Worm (Caenorhabditis elegans): ENCODE data around the gene pha-4.

The pha-4 gene

DNA sequence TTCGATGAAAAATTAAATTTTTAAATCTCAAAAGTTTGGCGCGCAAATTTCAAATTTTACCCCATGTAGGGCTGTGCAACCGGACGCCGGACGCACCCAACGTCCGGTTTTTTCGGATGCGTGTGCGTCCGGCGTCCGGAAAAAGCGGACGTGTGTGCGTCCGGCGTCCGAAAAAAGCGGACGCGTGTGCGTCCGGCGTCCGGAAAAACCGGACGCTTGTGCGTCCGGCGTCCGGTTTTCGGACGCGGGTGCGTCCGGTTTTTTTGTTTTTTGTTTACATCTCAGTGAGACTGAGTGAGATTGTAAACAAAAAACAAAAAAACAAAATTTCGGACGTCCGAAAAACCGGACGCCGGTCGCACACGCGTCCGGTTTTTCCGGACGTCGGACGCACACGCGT is 47.7 kb upstream of the pha-4 start:
- TF ChIP-seq ceh-44 (GFP tag; IDR thresholded peaks at IDR 0.05), result 0 out of 2 replicates have a peak, but pooled peaks have one; percentile 29
- peak; percentile 58; the same call in 1 of the 2 replicates for TF ChIP-seq Y105C5A.15 (GFP tag; IDR thresholded peaks at IDR 0.05)
- TF ChIP-seq F26F4.8 (GFP tag; conservative IDR thresholded peaks at IDR 0.05), result 0 out of 2 replicates have a peak, but pooled peaks have one; percentile 63
- 0 out of 2 replicates have a peak, but pooled peaks have one; percentile 45 for TF ChIP-seq madf-9 (GFP tag; conservative IDR thresholded peaks at IDR 0.05)
- peak; percentile 28; the same call in 1 of the 2 replicates for TF ChIP-seq lin-38 (GFP tag; IDR thresholded peaks at IDR 0.05)
- peak; percentile 84 for TF ChIP-seq set-16 (GFP tag; IDR thresholded peaks at IDR 0.05)

DNA sequence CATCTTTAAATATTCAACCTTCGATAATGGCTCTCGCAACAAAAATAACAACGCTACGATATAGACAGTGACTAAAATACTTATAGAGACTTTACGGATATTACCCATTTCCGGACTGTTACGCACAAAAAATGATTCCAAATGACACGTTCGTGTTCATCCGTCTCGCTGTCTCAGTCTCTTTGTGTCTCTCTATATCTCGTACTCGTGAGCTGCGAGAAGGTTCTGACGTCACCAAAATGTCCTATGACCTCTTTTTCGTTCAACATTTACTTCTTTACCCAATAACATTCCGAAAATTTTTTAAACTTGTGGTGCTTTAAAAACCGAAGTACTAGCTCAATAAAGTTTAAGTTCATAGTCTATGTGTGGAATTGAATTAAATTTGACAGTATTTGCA is 42.7 kb upstream of the pha-4 start:
- TF ChIP-seq duxl-1 (tag; optimal IDR thresholded peaks at IDR 0.05; ENCODE audit: poor library complexity) (no peak), ctbp-1 (GFP tag; IDR thresholded peaks at IDR 0.05) (no peak), gei-8 (GFP tag; optimal IDR thresholded peaks at IDR 0.05) (no peak), hlh-11 (tag; optimal IDR thresholded peaks at IDR 0.05) (peak; percentile 34), lin-1 (GFP tag; IDR thresholded peaks at IDR 0.05) (no peak), lsy-2 (tag; optimal IDR thresholded peaks at IDR 0.05) (peak in 1 of 2 experiments; percentile 32), ZK546.5 (tag; optimal IDR thresholded peaks at IDR 0.05) (no peak), nhr-11 (tag; optimal IDR thresholded peaks at IDR 0.05) (no peak), hlh-30 (tag; optimal IDR thresholded peaks at IDR 0.05; ENCODE audit: insufficient read depth) (peak; percentile 79), F10B5.3 (tag; optimal IDR thresholded peaks at IDR 0.05) (no peak), aha-1 (tag) (peak; percentile 99), skn-1 (tag; optimal IDR thresholded peaks at IDR 0.05) (no peak), nhr-42 (GFP tag; IDR thresholded peaks at IDR 0.05) (no peak), mxl-2 (GFP tag; conservative IDR thresholded peaks at IDR 0.05) (no peak), hif-1 (tag; optimal IDR thresholded peaks at IDR 0.05) (peak in 1 of 2 experiments; percentile 95), mes-2 (tag; optimal IDR thresholded peaks at IDR 0.05; ENCODE audit: poor library complexity, severe bottlenecking) (no peak), D1046.2 (GFP tag; IDR thresholded peaks at IDR 0.05) (no peak), zfp-2 (tag; optimal IDR thresholded peaks at IDR 0.05) (no peak), ceh-28 (tag; optimal IDR thresholded peaks at IDR 0.05) (no peak), F26F4.8 (GFP tag; conservative IDR thresholded peaks at IDR 0.05) (no peak), hmg-1.1 (GFP tag; IDR thresholded peaks at IDR 0.05) (peak; percentile 23; the same call in 1 of the 2 replicates), nhr-41 (GFP tag; IDR thresholded peaks at IDR 0.05) (no peak), jun-1 (tag; optimal IDR thresholded peaks at IDR 0.05) (no peak), lin-15B (tag; optimal IDR thresholded peaks at IDR 0.05) (no peak), set-16 (GFP tag; IDR thresholded peaks at IDR 0.05) (no peak)

DNA sequence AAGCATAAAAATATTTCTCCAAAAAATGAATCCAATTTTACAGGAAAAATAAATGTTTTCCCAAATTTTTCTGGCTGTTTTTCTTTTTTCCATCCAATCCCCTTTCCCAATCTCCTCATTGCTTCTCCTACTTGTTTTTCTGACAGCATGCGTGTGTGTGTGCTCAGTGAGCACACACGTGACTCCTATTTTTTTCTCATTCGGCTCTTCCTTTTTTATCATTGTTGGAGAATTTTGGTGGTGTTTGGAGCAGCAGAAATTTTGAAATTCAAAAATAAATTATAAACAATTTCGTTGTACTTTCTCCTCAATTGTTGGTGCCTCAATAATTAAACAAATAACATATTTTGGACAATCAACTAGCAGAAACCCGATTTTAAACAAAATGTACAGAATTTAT is 42.2 kb upstream of the pha-4 start:
- TF ChIP-seq egl-43 (GFP tag; IDR thresholded peaks at IDR 0.05), result no peak
- TF ChIP-seq Y105C5A.15 (GFP tag; IDR thresholded peaks at IDR 0.05), result no peak
- peak; percentile 22 for TF ChIP-seq dve-1 (tag; optimal IDR thresholded peaks at IDR 0.05; ENCODE audit: insufficient read depth)
- no peak for TF ChIP-seq nhr-28 (tag; optimal IDR thresholded peaks at IDR 0.05)
- TF ChIP-seq cey-2 (tag; optimal IDR thresholded peaks at IDR 0.05; ENCODE audit: borderline replicate concordance, insufficient read depth), result no peak
- peak in 1 of 2 experiments; percentile 61 for TF ChIP-seq mdl-1 (tag; optimal IDR thresholded peaks at IDR 0.05)
- peak; percentile 71 for TF ChIP-seq hlh-30 (tag; optimal IDR thresholded peaks at IDR 0.05; ENCODE audit: insufficient read depth)
- TF ChIP-seq Y48G9A.11 (GFP tag; IDR thresholded peaks at IDR 0.05), result no peak
- peak; percentile 81 for TF ChIP-seq aha-1 (tag)
- no peak for TF ChIP-seq snpc-4 (tag; optimal IDR thresholded peaks at IDR 0.05)
- TF ChIP-seq zfp-3 (GFP tag; conservative IDR thresholded peaks at IDR 0.05), result no peak
